Fruit fly (Drosophila melanogaster) Kc167 (cell line): Measurements from ENCODE around the gene Klp31E.

ENCODE experiments used
- insv ChIP-seq: fragments of >200 bp; optimal IDR thresholded peaks from 3 replicates; lab custom pipeline; 2018; ENCODE audit warnings: missing external identifiers
- psq ChIP-seq: fragments of >200 bp; optimal IDR thresholded peaks from 2 replicates; lab custom pipeline; 2017; ENCODE audit warnings: missing external identifiers

DNA sequence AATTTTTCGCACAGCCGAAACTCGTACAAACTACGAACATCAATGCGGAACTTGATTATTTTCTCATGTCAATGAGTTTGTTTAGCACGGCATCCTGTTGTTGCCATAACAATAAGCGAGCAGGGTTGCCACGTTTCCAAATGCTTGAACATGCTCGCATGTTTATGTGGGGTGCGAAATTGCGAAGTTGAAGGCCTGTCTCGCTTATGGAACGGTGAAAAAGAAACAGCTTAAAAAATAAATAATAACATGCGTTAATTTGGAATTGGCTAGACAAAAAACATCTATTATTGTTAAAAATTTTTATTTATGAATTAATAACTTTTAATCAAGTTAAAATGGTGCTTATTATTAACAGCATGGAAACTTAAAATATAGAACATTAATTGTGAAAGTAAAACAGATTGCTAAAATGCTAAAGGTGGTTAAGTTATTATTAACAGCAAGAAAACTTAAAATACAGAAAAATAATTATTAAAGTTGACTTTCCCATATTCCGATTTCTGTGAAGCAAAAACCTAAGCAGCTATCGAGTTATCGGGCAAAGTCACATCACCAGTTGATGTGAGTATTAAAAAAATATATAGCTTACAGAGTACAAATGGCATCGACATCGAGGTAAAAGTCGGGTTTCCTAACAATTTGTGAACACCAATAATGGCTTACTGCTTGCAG is 17.1 kb downstream of the Klp31E start, which contains the start of the genes Bug22 and TfIIB:
- TF ChIP-seq insv (lab: Kevin White, UChicago) (no peak), psq (lab: Kevin White, UChicago) (no peak)
